Worm (Caenorhabditis elegans) whole organism, midembryonic: ENCODE results near the gene BE10.4.

Experiments used
- T22C8.4 ChIP-seq: fragments of 200-800 bp; sonication (Bioruptor generic); IDR thresholded peaks from 2 replicates; pipeline ENCODE4 v1.3.6; 2022; ENCODE audit warnings: missing genetic modification characterization, missing compliant biosample characterization
- cog-1 ChIP-seq: sonication (generic microtip); optimal IDR thresholded peaks from 2 replicates; lab custom pipeline; 2016; ENCODE audit warnings: missing genetic modification characterization, missing compliant biosample characterization
- flt-1 ChIP-seq: fragments of 200-800 bp; sonication (Bioruptor generic); IDR thresholded peaks from 2 replicates; pipeline ENCODE4 v1.3.6; 2022; ENCODE audit warnings: missing genetic modification characterization, missing compliant biosample characterization
- klf-2 ChIP-seq: fragments of 200-800 bp; sonication (Bioruptor generic); conservative IDR thresholded peaks from 2 replicates; pipeline ENCODE4 v1.3.6; 2022; ENCODE audit warnings: missing genetic modification reagents, missing genetic modification characterization, missing compliant biosample characterization
- ref-1 ChIP-seq: fragments of 200-800 bp; sonication (Bioruptor generic); conservative IDR thresholded peaks from 2 replicates; pipeline ENCODE4 v1.3.6; 2022; ENCODE audit warnings: missing genetic modification reagents, missing genetic modification characterization, missing compliant biosample characterization
- tab-1 ChIP-seq: fragments of 200-800 bp; sonication (Bioruptor generic); IDR thresholded peaks from 2 replicates; pipeline ENCODE4 v1.3.6; 2022; ENCODE audit warnings: missing genetic modification characterization, missing compliant biosample characterization
- ztf-23 ChIP-seq: fragments of 200-800 bp; sonication (Bioruptor generic); IDR thresholded peaks from 2 replicates; pipeline ENCODE4 v1.3.6; 2022; ENCODE audit warnings: missing genetic modification reagents, missing genetic modification characterization, missing compliant biosample characterization
- ztf-29 ChIP-seq: fragments of 200-800 bp; sonication (Bioruptor generic); IDR thresholded peaks from 2 replicates; pipeline ENCODE4 v1.3.6; 2022; ENCODE audit warnings: missing genetic modification reagents, missing genetic modification characterization, missing compliant biosample characterization

DNA sequence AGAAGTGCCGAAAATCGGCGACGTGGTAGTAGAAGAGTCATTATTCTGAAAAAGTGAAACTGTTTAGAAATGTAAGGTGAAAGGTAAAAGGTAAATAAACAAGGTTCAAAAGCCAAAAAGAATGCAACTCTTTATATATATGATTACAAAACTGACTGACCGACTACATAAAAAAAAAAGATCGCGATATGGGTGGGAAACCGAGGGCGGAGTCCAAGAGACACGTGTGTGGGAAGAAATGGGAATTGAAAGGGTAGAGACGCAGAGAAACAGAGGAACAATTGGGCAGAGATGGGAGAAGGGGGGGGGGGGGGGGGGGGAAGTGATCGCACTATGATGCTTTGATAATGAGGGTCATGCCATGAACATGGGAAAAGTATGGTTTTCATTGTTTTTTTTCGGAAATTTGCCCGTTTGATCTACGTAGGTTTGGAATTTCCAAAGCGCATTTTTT lies 25.6 kb downstream of the BE10.4 start, which contains the start of gene Y37D8A.4:
- TF ChIP-seq T22C8.4 = no peak
- no peak for TF ChIP-seq ref-1
- TF ChIP-seq ztf-29 = no peak
- TF ChIP-seq tab-1 = no peak
- TF ChIP-seq klf-2 (GFP tag; lab: Robert Waterston, UW) = no peak
- no peak for TF ChIP-seq flt-1 (GFP tag; lab: Robert Waterston, UW)
- no peak for TF ChIP-seq cog-1 (tag; lab: Kevin White, UChicago)
- no peak for TF ChIP-seq ztf-23
